Worm (Caenorhabditis elegans) whole organism, mixed stage, embryonic: ENCODE measurements around the gene natc-1.

Source experiments
- bed-3 ChIP-seq: fragments of 200-800 bp; sonication (Bioruptor generic); optimal IDR thresholded peaks from 3 replicates; lab custom pipeline; 2018; ENCODE audit warnings: mild to moderate bottlenecking, missing genetic modification characterization, moderate library complexity, missing compliant biosample characterization
- blmp-1 ChIP-seq: fragments of 150-350 bp; optimal IDR thresholded peaks from 2 replicates; lab custom pipeline; 2014; ENCODE audit warnings: missing biosample characterization, missing genetic modification characterization
- flh-1 ChIP-seq: fragments of 200-800 bp; sonication (Bioruptor generic); optimal IDR thresholded peaks from 2 replicates; lab custom pipeline; 2018; ENCODE audit warnings: mild to moderate bottlenecking, missing genetic modification characterization, moderate library complexity, missing compliant biosample characterization
- lin-13 ChIP-seq: fragments of 150-350 bp; optimal IDR thresholded peaks from 2 replicates; lab custom pipeline; 2014; ENCODE audit warnings: missing biosample characterization, missing genetic modification characterization
- mab-5 ChIP-seq: fragments of 150-350 bp; optimal IDR thresholded peaks from 2 replicates; lab custom pipeline; 2014; ENCODE audit warnings: missing biosample characterization, missing genetic modification characterization
- nhr-12 ChIP-seq: fragments of 150-350 bp; optimal IDR thresholded peaks from 2 replicates; lab custom pipeline; 2014; ENCODE audit warnings: missing biosample characterization, missing genetic modification characterization
- nhr-28 ChIP-seq: fragments of 150-350 bp; optimal IDR thresholded peaks from 2 replicates; lab custom pipeline; 2014; ENCODE audit warnings: missing biosample characterization, missing genetic modification characterization
- snpc-4 ChIP-seq: fragments of 150-350 bp; optimal IDR thresholded peaks from 2 replicates; lab custom pipeline; 2014; ENCODE audit warnings: missing biosample characterization, missing genetic modification characterization
- sptf-1 ChIP-seq: sonication (generic microtip); optimal IDR thresholded peaks from 2 replicates; lab custom pipeline; 2017; ENCODE audit warnings: mild to moderate bottlenecking, missing genetic modification characterization, moderate library complexity, missing compliant biosample characterization
- unc-62 ChIP-seq: fragments of 150-350 bp; optimal IDR thresholded peaks from 2 replicates; lab custom pipeline; 2014; ENCODE audit warnings: missing biosample characterization, missing genetic modification reagents, missing genetic modification characterization
- ztf-11 ChIP-seq: fragments of 150-350 bp; optimal IDR thresholded peaks from 2 replicates; lab custom pipeline; 2014; ENCODE audit warnings: missing biosample characterization, missing genetic modification characterization

ce11 chrV:8414036-8414728 lies 48.0 kb upstream of the natc-1 start, which contains the start of gene pos-1:
- TF ChIP-seq blmp-1 (no peak), snpc-4 (tag; lab: Kevin White, UChicago) (no peak), mab-5 (tag; lab: Kevin White, UChicago) (no peak), ztf-11 (tag; lab: Kevin White, UChicago) (no peak), lin-13 (tag; lab: Kevin White, UChicago) (no peak), nhr-28 (no peak), nhr-12 (tag; lab: Kevin White, UChicago) (no peak), unc-62 (GFP tag; lab: Kevin White, UChicago) (no peak), bed-3 (GFP tag; lab: Kevin White, UChicago) (no peak), sptf-1 (no peak), flh-1 (no peak)
